Fruit fly (Drosophila melanogaster): Measurements from ENCODE around the gene CG11842.

The CG11842 gene

dm6 chr3R:29072834-29073233, 20.4 kb downstream of the CG11842 start:
- TF ChIP-seq Lpt (GFP tag; optimal IDR thresholded peaks at IDR 0.05): peak; percentile 52
- no peak for TF ChIP-seq CG34406 (GFP tag; optimal IDR thresholded peaks at IDR 0.05)
- TF ChIP-seq fd85E (GFP tag; optimal IDR thresholded peaks at IDR 0.05): no peak
- no peak for TF ChIP-seq CG31627 (GFP tag; optimal IDR thresholded peaks at IDR 0.05)
- peak; percentile 65 for TF ChIP-seq Eip78C (GFP tag)
- TF ChIP-seq CG3032 (tag; optimal IDR thresholded peaks at IDR 0.05): peak; percentile 43
- peak; percentile 52 for TF ChIP-seq Ets96B (tag; optimal IDR thresholded peaks at IDR 0.05)
- no peak for TF ChIP-seq eg (GFP tag; IDR thresholded peaks at IDR 0.05)
- peak; percentile 63; the same call in 2 of the 3 replicates for TF ChIP-seq CG6163 (GFP tag; IDR thresholded peaks at IDR 0.05)
- no peak for TF ChIP-seq net (GFP tag; optimal IDR thresholded peaks at IDR 0.05)
- TF ChIP-seq OdsH (GFP tag; optimal IDR thresholded peaks at IDR 0.05): peak; percentile 22
- no peak for TF ChIP-seq Sox102F (GFP tag; optimal IDR thresholded peaks at IDR 0.05)
- no peak for TF ChIP-seq Sox15 (GFP tag; optimal IDR thresholded peaks at IDR 0.05)
- TF ChIP-seq ss (GFP tag; optimal IDR thresholded peaks at IDR 0.05): peak in 1 of 2 experiments; percentile 17
- no peak for TF ChIP-seq Hr4 (GFP tag; optimal IDR thresholded peaks at IDR 0.05)
- no peak for TF ChIP-seq CG8319 (GFP tag; optimal IDR thresholded peaks at IDR 0.05)
- TF ChIP-seq Eip93F (GFP tag; optimal IDR thresholded peaks at IDR 0.05): no peak
- no peak for TF ChIP-seq CG16779 (tag; optimal IDR thresholded peaks at IDR 0.05)
- no peak for TF ChIP-seq spab (GFP tag; optimal IDR thresholded peaks at IDR 0.05)
- TF ChIP-seq dac (GFP tag; optimal IDR thresholded peaks at IDR 0.05): no peak
- no peak for TF ChIP-seq esn (GFP tag; optimal IDR thresholded peaks at IDR 0.05)
- TF ChIP-seq Ets21C (GFP tag; optimal IDR thresholded peaks at IDR 0.05): no peak
- TF ChIP-seq CG11294 (GFP tag; IDR thresholded peaks at IDR 0.05): no peak
- no peak for TF ChIP-seq CG4318 (GFP tag; optimal IDR thresholded peaks at IDR 0.05)
- no peak for TF ChIP-seq salr (GFP tag; optimal IDR thresholded peaks at IDR 0.05)
- TF ChIP-seq CG10631 (GFP tag; optimal IDR thresholded peaks at IDR 0.05): peak; percentile 5
- no peak for TF ChIP-seq CG11762 (GFP tag; optimal IDR thresholded peaks at IDR 0.05; ENCODE audit: insufficient read depth)
- TF ChIP-seq CG7368 (GFP tag; optimal IDR thresholded peaks at IDR 0.05): no peak
- no peak for TF ChIP-seq CG1621 (tag; optimal IDR thresholded peaks at IDR 0.05)
- no peak for TF ChIP-seq CG6792 (GFP tag; optimal IDR thresholded peaks at IDR 0.05)
- TF ChIP-seq CG6808 (GFP tag; optimal IDR thresholded peaks at IDR 0.05): peak; percentile 14
- TF ChIP-seq CG9139 (GFP tag; optimal IDR thresholded peaks at IDR 0.05): no peak
- no peak for TF ChIP-seq Smox (GFP tag; optimal IDR thresholded peaks at IDR 0.05)
- TF ChIP-seq CG15336 (GFP tag; IDR thresholded peaks at IDR 0.05): 0 out of 2 replicates have a peak, but pooled peaks have one; percentile 8
- peak; percentile 21 for TF ChIP-seq Eip75B (GFP tag; optimal IDR thresholded peaks at IDR 0.05)
- TF ChIP-seq Met (GFP tag; optimal IDR thresholded peaks at IDR 0.05): no peak
- no peak for TF ChIP-seq CG11902 (GFP tag; optimal IDR thresholded peaks at IDR 0.05)
- 0 out of 3 replicates have a peak, but pooled peaks have one; percentile 27 for TF ChIP-seq CG8119 (GFP tag; IDR thresholded peaks at IDR 0.05)
- TF ChIP-seq Sox14 (GFP tag; optimal IDR thresholded peaks at IDR 0.05): peak; percentile 40
- TF ChIP-seq dsx (GFP tag; optimal IDR thresholded peaks at IDR 0.05; ENCODE audit: poor library complexity, severe bottlenecking): peak; percentile 35
- no peak for TF ChIP-seq pdm3 (GFP tag; optimal IDR thresholded peaks at IDR 0.05)
- TF ChIP-seq topi (GFP tag; optimal IDR thresholded peaks at IDR 0.05): no peak
- no peak for TF ChIP-seq vri (GFP tag; optimal IDR thresholded peaks at IDR 0.05)
- no peak for TF ChIP-seq CG6854 (GFP tag; optimal IDR thresholded peaks at IDR 0.05)
- TF ChIP-seq CG3919 (GFP tag; optimal IDR thresholded peaks at IDR 0.05): peak; percentile 34
- TF ChIP-seq Hr39 (GFP tag; optimal IDR thresholded peaks at IDR 0.05): no peak
- no peak for TF ChIP-seq CG6276 (GFP tag; optimal IDR thresholded peaks at IDR 0.05)
- peak; percentile 24 for TF ChIP-seq CG10669 (GFP tag; optimal IDR thresholded peaks at IDR 0.05)
- TF ChIP-seq CG32006 (GFP tag; optimal IDR thresholded peaks at IDR 0.05): peak; percentile 19
- no peak for TF ChIP-seq Gug (GFP tag; IDR thresholded peaks at IDR 0.05)
- no peak for TF ChIP-seq fkh (GFP tag; optimal IDR thresholded peaks at IDR 0.05)
- TF ChIP-seq Hr38 (GFP tag; optimal IDR thresholded peaks at IDR 0.05): no peak
- TF ChIP-seq fd59A (GFP tag; optimal IDR thresholded peaks at IDR 0.05): no peak

Data from whole organism, prepupa.